Worm (Caenorhabditis elegans) whole organism, young adult: ENCODE results near the gene F57E7.4.

Experiments used
- B0019.2 ChIP-seq: fragments of 200-800 bp; sonication (Bioruptor generic); conservative IDR thresholded peaks from 2 replicates; pipeline ENCODE4 v1.3.6; 2022; ENCODE audit warnings: missing genetic modification reagents, missing genetic modification characterization, missing compliant biosample characterization
- C17E4.6 ChIP-seq: fragments of 200-800 bp; sonication (Bioruptor generic); IDR thresholded peaks from 2 replicates; pipeline ENCODE4 v1.3.6; 2022; ENCODE audit warnings: missing genetic modification reagents, missing genetic modification characterization, missing compliant biosample characterization
- D2030.7 ChIP-seq: fragments of 200-800 bp; sonication (Bioruptor generic); IDR thresholded peaks from 2 replicates; pipeline ENCODE4 v1.3.6; 2022; ENCODE audit warnings: missing genetic modification reagents, missing genetic modification characterization, missing compliant biosample characterization
- F23B12.7 ChIP-seq: sonication (generic microtip); optimal IDR thresholded peaks from 2 replicates; lab custom pipeline; 2017; ENCODE audit warnings: missing genetic modification characterization, mild to moderate bottlenecking, missing compliant biosample characterization, antibody characterized with exemption, moderate library complexity; ENCODE audit not compliant: insufficient read depth
- F37B4.10 ChIP-seq: fragments of 200-800 bp; sonication (Bioruptor generic); IDR thresholded peaks from 2 replicates; pipeline ENCODE4 v1.3.6; 2022; ENCODE audit warnings: missing genetic modification characterization, missing compliant biosample characterization
- F55B11.4 ChIP-seq: sonication (generic microtip); optimal IDR thresholded peaks from 2 replicates; lab custom pipeline; 2016; ENCODE audit warnings: missing compliant biosample characterization, missing genetic modification characterization, borderline replicate concordance; ENCODE audit not compliant: insufficient read depth
- T07F8.4 ChIP-seq: sonication (generic microtip); optimal IDR thresholded peaks from 2 replicates; lab custom pipeline; 2016; ENCODE audit warnings: mild to moderate bottlenecking, missing genetic modification characterization, moderate library complexity, missing compliant biosample characterization
- Y53G8AR.9 ChIP-seq: fragments of 200-800 bp; sonication (Bioruptor generic); conservative IDR thresholded peaks from 2 replicates; pipeline ENCODE4 v1.3.6; 2022; ENCODE audit warnings: missing genetic modification reagents, missing genetic modification characterization, missing compliant biosample characterization
- Y56A3A.18 ChIP-seq: fragments of 200-800 bp; sonication (Bioruptor generic); IDR thresholded peaks from 2 replicates; pipeline ENCODE4 v1.3.6; 2022; ENCODE audit warnings: missing genetic modification reagents, missing genetic modification characterization, missing compliant biosample characterization
- ama-1 ChIP-seq, 3 experiments: fragments of 150-350 bp in 1 of 3; sonication (generic microtip) in 2 of 3; optimal IDR thresholded peaks; 2 replicates each; lab custom pipeline; 2014 to 2018; ENCODE audit warnings: missing biosample characterization in 2 of 3, missing genetic modification characterization in 2 of 3, missing genetic modification reagents in 2 of 3
- aptf-2 ChIP-seq: fragments of 200-800 bp; sonication (Bioruptor generic); conservative IDR thresholded peaks from 2 replicates; pipeline ENCODE4 v1.3.6; 2022; ENCODE audit warnings: missing genetic modification reagents, missing genetic modification characterization, missing compliant biosample characterization
- aptf-3 ChIP-seq: fragments of 200-800 bp; sonication (Bioruptor generic); IDR thresholded peaks from 2 replicates; pipeline ENCODE4 v1.3.6; 2022; ENCODE audit warnings: missing genetic modification characterization, missing compliant biosample characterization
- attf-5 ChIP-seq: fragments of 200-800 bp; sonication (Bioruptor generic); optimal IDR thresholded peaks from 2 replicates; lab custom pipeline; 2018; ENCODE audit warnings: mild to moderate bottlenecking, missing genetic modification characterization, missing compliant biosample characterization
- ccch-3 ChIP-seq: fragments of 200-800 bp; sonication (Bioruptor generic); optimal IDR thresholded peaks from 2 replicates; lab custom pipeline; 2018; ENCODE audit warnings: mild to moderate bottlenecking, missing genetic modification characterization, missing compliant biosample characterization
- cebp-2 ChIP-seq: fragments of 200-800 bp; sonication (Bioruptor generic); IDR thresholded peaks from 2 replicates; pipeline ENCODE4 v1.3.6; 2022; ENCODE audit warnings: missing genetic modification characterization, missing compliant biosample characterization
- ceh-40 ChIP-seq: fragments of 200-800 bp; sonication (Bioruptor generic); IDR thresholded peaks from 2 replicates; pipeline ENCODE4 v1.3.6; 2022; ENCODE audit warnings: missing genetic modification characterization, missing compliant biosample characterization
- ceh-79 ChIP-seq: sonication (generic microtip); optimal IDR thresholded peaks from 2 replicates; lab custom pipeline; 2017; ENCODE audit warnings: mild to moderate bottlenecking, missing genetic modification characterization, missing compliant biosample characterization
- hlh-12 ChIP-seq: sonication (generic microtip); optimal IDR thresholded peaks from 2 replicates; lab custom pipeline; 2016; ENCODE audit warnings: missing genetic modification characterization, missing compliant biosample characterization
- hmg-1.2 ChIP-seq: fragments of 200-800 bp; sonication (Bioruptor generic); IDR thresholded peaks from 2 replicates; pipeline ENCODE4 v1.3.6; 2022; ENCODE audit warnings: missing genetic modification reagents, missing genetic modification characterization, missing compliant biosample characterization
- hmg-20 ChIP-seq: fragments of 200-800 bp; sonication (Bioruptor generic); IDR thresholded peaks from 2 replicates; pipeline ENCODE4 v1.3.6; 2022; ENCODE audit warnings: missing genetic modification reagents, missing genetic modification characterization, missing compliant biosample characterization
- hrde-1 ChIP-seq: sonication (generic microtip); optimal IDR thresholded peaks from 2 replicates; lab custom pipeline; 2016; ENCODE audit warnings: missing genetic modification characterization, mild to moderate bottlenecking, missing compliant biosample characterization, moderate library complexity, missing genotype, missing genetic modification reagents, borderline replicate concordance
- let-526 ChIP-seq: fragments of 200-800 bp; sonication (Bioruptor generic); IDR thresholded peaks from 2 replicates; pipeline ENCODE4 v1.3.6; 2022; ENCODE audit warnings: missing genetic modification reagents, missing genetic modification characterization, missing compliant biosample characterization
- lin-26 ChIP-seq: fragments of 200-800 bp; sonication (Bioruptor generic); IDR thresholded peaks from 2 replicates; pipeline ENCODE4 v1.3.6; 2022; ENCODE audit warnings: missing genetic modification reagents, missing genetic modification characterization, missing compliant biosample characterization
- lin-40 ChIP-seq: sonication (generic microtip); optimal IDR thresholded peaks from 2 replicates; lab custom pipeline; 2016; ENCODE audit warnings: missing genetic modification characterization, mild to moderate bottlenecking, missing compliant biosample characterization, missing genotype, missing genetic modification reagents
- lir-1 ChIP-seq: fragments of 200-800 bp; sonication (Bioruptor generic); conservative IDR thresholded peaks from 2 replicates; pipeline ENCODE4 v1.3.6; 2022; ENCODE audit warnings: missing genetic modification reagents, missing genetic modification characterization, missing compliant biosample characterization
- lsl-1 ChIP-seq: fragments of 200-800 bp; sonication (Bioruptor generic); optimal IDR thresholded peaks from 2 replicates; lab custom pipeline; 2018; ENCODE audit warnings: mild to moderate bottlenecking, missing genetic modification characterization, moderate library complexity, missing compliant biosample characterization
- madf-6 ChIP-seq: fragments of 200-800 bp; sonication (Bioruptor generic); IDR thresholded peaks from 2 replicates; pipeline ENCODE4 v1.3.6; 2022; ENCODE audit warnings: missing genetic modification reagents, missing genetic modification characterization, missing compliant biosample characterization
- nfyb-1 ChIP-seq: fragments of 200-800 bp; sonication (Bioruptor generic); IDR thresholded peaks from 2 replicates; pipeline ENCODE4 v1.3.6; 2022; ENCODE audit warnings: missing genetic modification reagents, missing genetic modification characterization, missing compliant biosample characterization
- pbrm-1 ChIP-seq: fragments of 200-800 bp; sonication (Bioruptor generic); IDR thresholded peaks from 2 replicates; pipeline ENCODE4 v1.3.6; 2022; ENCODE audit warnings: missing genetic modification reagents, missing genetic modification characterization, missing compliant biosample characterization
- rec-8 ChIP-seq, 2 experiments: sonication (generic microtip); optimal IDR thresholded peaks; 2 replicates each; lab custom pipeline; 2016; ENCODE audit warnings: mild to moderate bottlenecking in 2 of 2, missing genetic modification characterization in 2 of 2, missing genetic modification reagents in 2 of 2, missing genotype in 2 of 2, missing biosample characterization in 1 of 2, missing compliant biosample characterization in 1 of 2, moderate library complexity in 1 of 2
- rpc-1 ChIP-seq, 2 experiments: fragments of 150-350 bp in 1 of 2; sonication (generic microtip) in 1 of 2; optimal IDR thresholded peaks; 2 replicates each; lab custom pipeline; 2014 to 2018; ENCODE audit warnings: missing biosample characterization in 1 of 2, missing genetic modification characterization in 1 of 2, missing genetic modification reagents in 1 of 2, missing genotype in 1 of 2
- sea-2 ChIP-seq: fragments of 200-800 bp; sonication (Bioruptor generic); IDR thresholded peaks from 2 replicates; pipeline ENCODE4 v1.3.6; 2022; ENCODE audit warnings: missing genetic modification characterization, missing compliant biosample characterization
- snpc-1.1 ChIP-seq: sonication (generic microtip); optimal IDR thresholded peaks from 2 replicates; lab custom pipeline; 2017; ENCODE audit warnings: missing genetic modification characterization, mild to moderate bottlenecking, missing compliant biosample characterization, antibody characterized with exemption, moderate library complexity, missing genotype, missing genetic modification reagents; ENCODE audit not compliant: insufficient read depth
- tbp1 ChIP-seq: fragments of 200-800 bp; sonication (Bioruptor generic); optimal IDR thresholded peaks from 2 replicates; lab custom pipeline; 2018; ENCODE audit warnings: mild to moderate bottlenecking, missing genetic modification characterization, missing compliant biosample characterization
- tbx-9 ChIP-seq: sonication (generic microtip); optimal IDR thresholded peaks from 2 replicates; lab custom pipeline; 2016; ENCODE audit warnings: borderline replicate concordance, missing genetic modification characterization, inconsistent platforms, missing compliant biosample characterization
- unc-130 ChIP-seq: sonication (generic microtip); optimal IDR thresholded peaks from 2 replicates; lab custom pipeline; 2016; ENCODE audit warnings: missing genetic modification reagents, missing genetic modification characterization, missing compliant biosample characterization
- ztf-6 ChIP-seq: fragments of 200-800 bp; sonication (Bioruptor generic); IDR thresholded peaks from 2 replicates; pipeline ENCODE4 v1.3.6; 2022; ENCODE audit warnings: missing genetic modification reagents, missing genetic modification characterization, missing compliant biosample characterization

F57E7.4 gene

DNA sequence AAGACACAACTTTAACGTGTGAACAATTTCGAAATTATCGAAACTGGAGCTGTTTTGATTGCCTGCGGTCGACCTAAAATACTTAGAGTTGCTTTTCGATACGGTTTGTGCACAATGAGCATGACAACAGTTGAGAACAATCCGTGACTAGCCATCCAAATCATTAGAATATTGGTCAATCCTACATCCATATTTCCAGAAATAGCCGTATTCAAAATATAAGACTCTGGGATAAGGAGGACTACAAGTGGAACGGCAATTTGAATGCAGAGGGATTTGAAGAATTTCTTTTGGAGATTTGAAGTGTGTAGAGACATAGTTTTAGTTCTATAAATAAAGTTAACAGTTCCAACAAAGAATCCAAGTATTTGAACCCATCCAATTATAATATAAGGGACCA lies 21.4 kb downstream of the F57E7.4 start:
- no peak for TF ChIP-seq ceh-40 (GFP tag; lab: Robert Waterston, UW)
- TF ChIP-seq D2030.7 (GFP tag; lab: Robert Waterston, UW) = no peak
- TF ChIP-seq cebp-2 (GFP tag; lab: Robert Waterston, UW) = no peak
- no peak for TF ChIP-seq Y53G8AR.9
- no peak for TF ChIP-seq Y56A3A.18 (GFP tag; lab: Robert Waterston, UW)
- TF ChIP-seq F37B4.10 (GFP tag; lab: Robert Waterston, UW) = no peak

DNA sequence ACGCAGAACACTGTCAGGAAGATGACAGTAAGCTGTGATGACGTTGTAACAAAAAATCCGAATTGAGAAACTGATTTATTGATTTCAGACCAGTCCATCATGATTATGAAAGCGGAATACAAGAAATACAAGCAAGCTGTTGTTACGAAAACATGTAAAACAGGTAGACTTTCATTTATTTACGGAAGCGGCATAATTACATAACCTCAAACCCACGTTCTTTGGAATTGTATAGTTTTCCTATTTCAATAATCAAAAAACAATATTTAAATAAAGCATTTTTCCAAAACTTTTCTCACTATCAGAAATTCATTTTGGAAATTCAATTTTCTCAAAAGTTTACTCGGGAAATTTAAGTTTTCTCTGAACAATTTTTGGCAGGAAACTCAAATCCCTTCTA lies 22.1 kb downstream of the F57E7.4 start, which contains the start of gene str-15:
Gene str-15, minus strand, starts transcription at position 101 of the 400 bp plus-strand sequence.
- TF ChIP-seq Y53G8AR.9 (no peak), lin-40 (tag; lab: Kevin White, UChicago) (no peak), F55B11.4 (tag; lab: Kevin White, UChicago) (no peak), hmg-20 (GFP tag; lab: Robert Waterston, UW) (no peak), hlh-12 (tag; lab: Kevin White, UChicago) (no peak), tbp1 (GFP tag; lab: Kevin White, UChicago) (no peak), aptf-2 (GFP tag; lab: Robert Waterston, UW) (no peak), ccch-3 (GFP tag; lab: Kevin White, UChicago) (no peak), C17E4.6 (GFP tag; lab: Robert Waterston, UW) (no peak), hmg-1.2 (no peak), F23B12.7 (tag; lab: Kevin White, UChicago) (no peak)

DNA sequence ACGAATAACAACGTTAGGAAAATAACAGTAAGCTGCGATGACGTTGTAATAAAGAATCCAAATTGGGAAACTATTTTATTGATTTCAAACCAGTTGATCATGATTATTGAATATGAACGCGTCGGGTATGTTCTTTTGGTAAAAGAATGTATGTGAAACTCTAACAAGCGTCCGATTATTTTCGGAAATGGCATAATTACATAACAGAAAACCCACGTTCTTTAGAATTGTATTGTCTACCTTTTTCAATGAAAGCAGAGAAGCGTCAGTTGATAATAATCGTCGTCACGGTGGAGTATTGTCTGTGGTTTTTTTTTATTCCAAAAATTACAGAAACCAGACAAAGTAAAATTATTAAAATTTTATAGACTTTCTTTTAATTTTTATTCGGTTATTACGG lies 25.8 kb downstream of the F57E7.4 start, which contains the start of gene str-14:
Gene str-14, minus strand, starts transcription at position 101 of the 400 bp plus-strand sequence.
- TF ChIP-seq rpc-1 (optimal IDR thresholded peaks at IDR 0.05; lab: Kevin White, UChicago) (no peak), rpc-1 (tag; optimal IDR thresholded peaks at IDR 0.05; lab: Kevin White, UChicago) (no peak), attf-5 (GFP tag; lab: Kevin White, UChicago) (no peak), lin-26 (GFP tag; lab: Robert Waterston, UW) (no peak)

DNA sequence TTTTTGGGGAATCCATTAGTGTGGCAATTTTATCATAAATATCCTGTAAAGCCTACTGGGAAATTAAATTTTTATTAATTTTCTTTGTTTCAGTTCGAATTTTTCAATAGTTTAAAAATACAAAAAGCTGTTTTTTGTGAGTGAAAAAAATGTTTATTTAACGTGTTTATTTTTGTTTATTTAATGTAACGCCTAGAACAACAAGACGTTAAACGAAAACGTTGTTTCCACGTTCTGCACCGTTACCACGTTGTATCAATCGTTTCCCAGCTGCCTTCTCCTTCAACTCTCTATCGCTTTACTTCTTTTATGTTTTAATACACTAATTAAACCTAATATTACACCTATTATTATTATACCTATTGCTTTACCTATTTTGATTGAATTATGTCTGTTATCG lies 33.1 kb downstream of the F57E7.4 start, which contains the start of gene T08G3.13:
Gene T08G3.13, plus strand, starts transcription at position 301 of the 400 bp plus-strand sequence.
- TF ChIP-seq snpc-1.1 (tag; lab: Kevin White, UChicago) (no peak), aptf-3 (GFP tag; lab: Robert Waterston, UW) (no peak), hrde-1 (tag; lab: Kevin White, UChicago) (no peak), tbx-9 (tag; lab: Kevin White, UChicago) (no peak), Y56A3A.18 (GFP tag; lab: Robert Waterston, UW) (no peak), pbrm-1 (GFP tag; lab: Robert Waterston, UW) (no peak), lsl-1 (GFP tag; lab: Kevin White, UChicago) (no peak), F37B4.10 (GFP tag; lab: Robert Waterston, UW) (no peak), madf-6 (GFP tag; lab: Robert Waterston, UW) (no peak), ztf-6 (GFP tag; lab: Robert Waterston, UW) (no peak), rec-8 (tag; optimal IDR thresholded peaks at IDR 0.05; lab: Kevin White, UChicago) (no peak), lir-1 (no peak), ccch-3 (GFP tag; lab: Kevin White, UChicago) (no peak)

DNA sequence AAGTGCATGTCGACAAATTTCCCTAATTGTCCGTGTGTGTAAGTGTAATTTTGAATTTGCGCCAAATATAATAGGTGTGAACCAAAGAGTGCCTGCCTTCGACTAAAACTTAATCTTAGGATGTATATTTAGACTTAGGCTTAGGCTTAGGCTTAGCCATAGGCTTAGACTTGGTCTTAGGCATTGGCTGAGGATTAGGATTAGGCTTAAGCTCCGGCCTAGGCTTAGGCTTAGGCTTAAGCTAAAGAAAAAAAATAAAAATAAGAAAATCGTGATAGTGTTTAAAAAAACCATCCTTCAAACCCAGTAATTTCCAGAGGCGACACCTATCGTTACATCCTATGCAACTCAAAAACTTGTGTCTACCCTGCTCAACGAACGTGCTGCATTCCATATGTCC lies 34.6 kb downstream of the F57E7.4 start:
- TF ChIP-seq sea-2 = no peak
- no peak for TF ChIP-seq B0019.2 (GFP tag; lab: Robert Waterston, UW)
- TF ChIP-seq unc-130 = no peak
- TF ChIP-seq ama-1 (optimal IDR thresholded peaks at IDR 0.05; lab: Kevin White, UChicago) = no peak
- no peak for TF ChIP-seq ama-1 (GFP tag; optimal IDR thresholded peaks at IDR 0.05; lab: Kevin White, UChicago)
- no peak for TF ChIP-seq ccch-3 (GFP tag; lab: Kevin White, UChicago)
- TF ChIP-seq let-526 (GFP tag; lab: Robert Waterston, UW) = no peak
- TF ChIP-seq ceh-79 (tag; lab: Kevin White, UChicago) = no peak
- no peak for TF ChIP-seq nfyb-1 (GFP tag; lab: Robert Waterston, UW)
- TF ChIP-seq T07F8.4 (tag; lab: Kevin White, UChicago) = no peak
- TF ChIP-seq, all 124 proteins: peak for 0
